Worm (Caenorhabditis elegans) whole organism, young adult: Measurements from ENCODE around the gene pkg-2.

Source experiments
- C06A6.2 ChIP-seq: fragments of 200-800 bp; sonication (Bioruptor generic); conservative IDR thresholded peaks from 2 replicates; pipeline ENCODE4 v1.3.6; 2022; ENCODE audit warnings: missing genetic modification characterization, missing compliant biosample characterization
- F39B2.1 ChIP-seq: fragments of 200-800 bp; sonication (Bioruptor generic); IDR thresholded peaks from 2 replicates; pipeline ENCODE4 v1.3.6; 2022; ENCODE audit warnings: missing genetic modification reagents, missing genetic modification characterization, missing compliant biosample characterization
- F57A8.1 ChIP-seq: fragments of 200-800 bp; sonication (Bioruptor generic); optimal IDR thresholded peaks from 2 replicates; lab custom pipeline; 2018; ENCODE audit warnings: mild to moderate bottlenecking, missing genetic modification characterization, moderate library complexity, missing compliant biosample characterization
- F57C9.4 ChIP-seq: sonication (generic microtip); optimal IDR thresholded peaks from 2 replicates; lab custom pipeline; 2017; ENCODE audit warnings: mild to moderate bottlenecking, missing genetic modification characterization, missing compliant biosample characterization
- K11D2.4 ChIP-seq: fragments of 200-800 bp; sonication (Bioruptor generic); IDR thresholded peaks from 2 replicates; pipeline ENCODE4 v1.3.6; 2022; ENCODE audit warnings: missing genetic modification reagents, missing genetic modification characterization, missing compliant biosample characterization
- Y53F4B.3 ChIP-seq: fragments of 200-800 bp; sonication (Bioruptor generic); IDR thresholded peaks from 2 replicates; pipeline ENCODE4 v1.3.6; 2022; ENCODE audit warnings: missing genetic modification reagents, missing genetic modification characterization, missing compliant biosample characterization
- Y67H2A.10 ChIP-seq: fragments of 200-800 bp; sonication (Bioruptor generic); conservative IDR thresholded peaks from 2 replicates; pipeline ENCODE4 v1.3.6; 2022; ENCODE audit warnings: missing genetic modification reagents, missing genetic modification characterization, missing compliant biosample characterization
- ZK185.1 ChIP-seq: sonication (generic microtip); optimal IDR thresholded peaks from 2 replicates; lab custom pipeline; 2016; ENCODE audit warnings: mild to moderate bottlenecking, missing genetic modification characterization, missing compliant biosample characterization; ENCODE audit not compliant: poor library complexity, severe bottlenecking
- aptf-3 ChIP-seq: fragments of 200-800 bp; sonication (Bioruptor generic); IDR thresholded peaks from 2 replicates; pipeline ENCODE4 v1.3.6; 2022; ENCODE audit warnings: missing genetic modification characterization, missing compliant biosample characterization
- attf-3 ChIP-seq: fragments of 200-800 bp; sonication (Bioruptor generic); conservative IDR thresholded peaks from 2 replicates; pipeline ENCODE4 v1.3.6; 2022; ENCODE audit warnings: missing genetic modification reagents, missing genetic modification characterization, missing compliant biosample characterization
- attf-6 ChIP-seq: fragments of 200-800 bp; sonication (Bioruptor generic); IDR thresholded peaks from 2 replicates; pipeline ENCODE4 v1.3.6; 2022; ENCODE audit warnings: missing genetic modification reagents, missing genetic modification characterization, missing compliant biosample characterization
- bed-2 ChIP-seq: fragments of 200-800 bp; sonication (Bioruptor generic); IDR thresholded peaks from 2 replicates; pipeline ENCODE4 v1.3.6; 2022; ENCODE audit warnings: missing genetic modification reagents, missing genetic modification characterization, missing compliant biosample characterization
- ccch-3 ChIP-seq: fragments of 200-800 bp; sonication (Bioruptor generic); optimal IDR thresholded peaks from 2 replicates; lab custom pipeline; 2018; ENCODE audit warnings: mild to moderate bottlenecking, missing genetic modification characterization, missing compliant biosample characterization
- cebp-2 ChIP-seq: fragments of 200-800 bp; sonication (Bioruptor generic); IDR thresholded peaks from 2 replicates; pipeline ENCODE4 v1.3.6; 2022; ENCODE audit warnings: missing genetic modification characterization, missing compliant biosample characterization
- ceh-27 ChIP-seq: fragments of 200-800 bp; sonication (Bioruptor generic); optimal IDR thresholded peaks from 2 replicates; lab custom pipeline; 2018; ENCODE audit warnings: mild to moderate bottlenecking, missing genetic modification characterization, moderate library complexity, missing compliant biosample characterization
- ceh-40 ChIP-seq: fragments of 200-800 bp; sonication (Bioruptor generic); IDR thresholded peaks from 2 replicates; pipeline ENCODE4 v1.3.6; 2022; ENCODE audit warnings: missing genetic modification characterization, missing compliant biosample characterization
- ceh-58 ChIP-seq: fragments of 200-800 bp; sonication (Bioruptor generic); IDR thresholded peaks from 2 replicates; pipeline ENCODE4 v1.3.6; 2022; ENCODE audit warnings: missing genetic modification characterization, missing compliant biosample characterization
- ceh-79 ChIP-seq: sonication (generic microtip); optimal IDR thresholded peaks from 2 replicates; lab custom pipeline; 2017; ENCODE audit warnings: mild to moderate bottlenecking, missing genetic modification characterization, missing compliant biosample characterization
- dox-1 ChIP-seq: fragments of 200-800 bp; sonication (Bioruptor generic); IDR thresholded peaks from 2 replicates; pipeline ENCODE4 v1.3.6; 2022; ENCODE audit warnings: missing genetic modification reagents, missing genetic modification characterization, missing compliant biosample characterization
- dpff-1 ChIP-seq: sonication (generic microtip); optimal IDR thresholded peaks from 2 replicates; lab custom pipeline; 2017; ENCODE audit warnings: mild to moderate bottlenecking, missing genetic modification characterization, missing compliant biosample characterization
- dpl-1 ChIP-seq: fragments of 150-350 bp; optimal IDR thresholded peaks from 2 replicates; lab custom pipeline; 2014; ENCODE audit warnings: missing biosample characterization, missing genetic modification reagents, missing genetic modification characterization
- efl-1 ChIP-seq: fragments of 150-350 bp; optimal IDR thresholded peaks from 2 replicates; lab custom pipeline; 2014; ENCODE audit warnings: missing biosample characterization, missing genetic modification reagents, missing genetic modification characterization
- egl-18 ChIP-seq: fragments of 200-800 bp; sonication (Bioruptor generic); IDR thresholded peaks from 2 replicates; pipeline ENCODE4 v1.3.6; 2022; ENCODE audit warnings: missing genetic modification reagents, missing genetic modification characterization, missing compliant biosample characterization
- egl-44 ChIP-seq: fragments of 200-800 bp; sonication (Bioruptor generic); IDR thresholded peaks from 2 replicates; pipeline ENCODE4 v1.3.6; 2022; ENCODE audit warnings: missing genetic modification reagents, missing genetic modification characterization, missing compliant biosample characterization
- egrh-3 ChIP-seq: fragments of 200-800 bp; sonication (Bioruptor generic); IDR thresholded peaks from 2 replicates; pipeline ENCODE4 v1.3.6; 2022; ENCODE audit warnings: missing genetic modification reagents, missing genetic modification characterization, missing compliant biosample characterization
- ekl-4 ChIP-seq: fragments of 200-800 bp; sonication (Bioruptor generic); IDR thresholded peaks from 2 replicates; pipeline ENCODE4 v1.3.6; 2022; ENCODE audit warnings: missing genetic modification reagents, missing genetic modification characterization, missing compliant biosample characterization
- ets-4 ChIP-seq: fragments of 200-800 bp; sonication (Bioruptor generic); optimal IDR thresholded peaks from 2 replicates; lab custom pipeline; 2018; ENCODE audit warnings: mild to moderate bottlenecking, missing genetic modification characterization, missing compliant biosample characterization
- fkh-3 ChIP-seq: sonication (generic microtip); optimal IDR thresholded peaks from 2 replicates; lab custom pipeline; 2016; ENCODE audit warnings: mild to moderate bottlenecking, missing genetic modification characterization, missing compliant biosample characterization
- him-1 ChIP-seq: sonication (generic microtip); optimal IDR thresholded peaks from 2 replicates; lab custom pipeline; 2016; ENCODE audit warnings: missing genotype, missing genetic modification reagents, missing genetic modification characterization, missing compliant biosample characterization
- hmg-20 ChIP-seq: fragments of 200-800 bp; sonication (Bioruptor generic); IDR thresholded peaks from 2 replicates; pipeline ENCODE4 v1.3.6; 2022; ENCODE audit warnings: missing genetic modification reagents, missing genetic modification characterization, missing compliant biosample characterization
- lsy-27 ChIP-seq: sonication (generic microtip); optimal IDR thresholded peaks from 2 replicates; lab custom pipeline; 2017; ENCODE audit warnings: missing genetic modification characterization, mild to moderate bottlenecking, missing compliant biosample characterization, antibody characterized with exemption, missing genotype, borderline replicate concordance; ENCODE audit not compliant: insufficient read depth
- madf-6 ChIP-seq: fragments of 200-800 bp; sonication (Bioruptor generic); IDR thresholded peaks from 2 replicates; pipeline ENCODE4 v1.3.6; 2022; ENCODE audit warnings: missing genetic modification reagents, missing genetic modification characterization, missing compliant biosample characterization
- mcd-1 ChIP-seq: fragments of 200-800 bp; sonication (Bioruptor generic); IDR thresholded peaks from 2 replicates; pipeline ENCODE4 v1.3.6; 2022; ENCODE audit warnings: missing genetic modification reagents, missing genetic modification characterization, missing compliant biosample characterization
- mxl-1 ChIP-seq: sonication (generic microtip); optimal IDR thresholded peaks from 2 replicates; lab custom pipeline; 2016; ENCODE audit warnings: missing genetic modification characterization, missing compliant biosample characterization
- nfya-2 ChIP-seq: fragments of 200-800 bp; sonication (Bioruptor generic); IDR thresholded peaks from 2 replicates; pipeline ENCODE4 v1.3.6; 2022; ENCODE audit warnings: missing genetic modification reagents, missing genetic modification characterization, missing compliant biosample characterization
- nhr-27 ChIP-seq: fragments of 200-800 bp; sonication (Bioruptor generic); optimal IDR thresholded peaks from 2 replicates; lab custom pipeline; 2018; ENCODE audit warnings: mild to moderate bottlenecking, missing genetic modification characterization, moderate library complexity, missing compliant biosample characterization
- nhr-90 ChIP-seq: sonication (generic microtip); optimal IDR thresholded peaks from 2 replicates; lab custom pipeline; 2016; ENCODE audit warnings: missing genotype, mild to moderate bottlenecking, missing genetic modification characterization, missing compliant biosample characterization
- rcor-1 ChIP-seq: fragments of 200-800 bp; sonication (Bioruptor generic); IDR thresholded peaks from 2 replicates; pipeline ENCODE4 v1.3.6; 2022; ENCODE audit warnings: missing genetic modification reagents, missing genetic modification characterization, missing compliant biosample characterization
- repo-1 ChIP-seq: sonication (generic microtip); optimal IDR thresholded peaks from 2 replicates; lab custom pipeline; 2017; ENCODE audit warnings: mild to moderate bottlenecking, missing genetic modification characterization, missing compliant biosample characterization
- sdz-38 ChIP-seq: sonication (generic microtip); optimal IDR thresholded peaks from 2 replicates; lab custom pipeline; 2016; ENCODE audit warnings: missing genotype, missing genetic modification characterization, missing compliant biosample characterization
- sea-2 ChIP-seq: fragments of 200-800 bp; sonication (Bioruptor generic); IDR thresholded peaks from 2 replicates; pipeline ENCODE4 v1.3.6; 2022; ENCODE audit warnings: missing genetic modification characterization, missing compliant biosample characterization
- snpc-4 ChIP-seq, 5 experiments: fragments of 150-350 bp in 1 of 5; sonication (generic microtip) in 4 of 5; optimal IDR thresholded peaks; 2 replicates each; lab custom pipeline; 2014 to 2018; ENCODE audit warnings: missing genetic modification characterization in 5 of 5, missing biosample characterization in 3 of 5, antibody characterized with exemption in 2 of 5, mild to moderate bottlenecking in 2 of 5, missing compliant biosample characterization in 2 of 5, missing genotype in 2 of 5, moderate library complexity in 2 of 5, missing genetic modification reagents in 1 of 5
- somi-1 ChIP-seq: fragments of 200-800 bp; sonication (Bioruptor generic); optimal IDR thresholded peaks from 2 replicates; lab custom pipeline; 2018; ENCODE audit warnings: mild to moderate bottlenecking, missing genetic modification characterization, missing compliant biosample characterization
- sptf-2 ChIP-seq: fragments of 200-800 bp; sonication (Bioruptor generic); optimal IDR thresholded peaks from 2 replicates; lab custom pipeline; 2018; ENCODE audit warnings: mild to moderate bottlenecking, missing genetic modification characterization, missing compliant biosample characterization
- tlf-1 ChIP-seq: fragments of 200-800 bp; sonication (Bioruptor generic); optimal IDR thresholded peaks from 2 replicates; lab custom pipeline; 2018; ENCODE audit warnings: mild to moderate bottlenecking, missing genetic modification characterization, missing compliant biosample characterization
- unc-130 ChIP-seq: sonication (generic microtip); optimal IDR thresholded peaks from 2 replicates; lab custom pipeline; 2016; ENCODE audit warnings: missing genetic modification reagents, missing genetic modification characterization, missing compliant biosample characterization
- xnd-1 ChIP-seq: sonication (generic microtip); optimal IDR thresholded peaks from 2 replicates; lab custom pipeline; 2016; ENCODE audit warnings: missing genotype, missing genetic modification reagents, missing genetic modification characterization, missing compliant biosample characterization
- zfh-2 ChIP-seq: fragments of 200-800 bp; sonication (Bioruptor generic); conservative IDR thresholded peaks from 2 replicates; pipeline ENCODE4 v1.3.6; 2022; ENCODE audit warnings: missing genetic modification reagents, missing genetic modification characterization, missing compliant biosample characterization
- ztf-28 ChIP-seq: fragments of 200-800 bp; sonication (Bioruptor generic); IDR thresholded peaks from 2 replicates; pipeline ENCODE4 v1.3.6; 2022; ENCODE audit warnings: missing genetic modification reagents, missing genetic modification characterization, missing compliant biosample characterization
- ztf-3 ChIP-seq: fragments of 200-800 bp; sonication (Bioruptor generic); optimal IDR thresholded peaks from 2 replicates; lab custom pipeline; 2018; ENCODE audit warnings: mild to moderate bottlenecking, missing genetic modification characterization, missing compliant biosample characterization

Gene pkg-2

ce11 chrIV:8511056-8511455, 9.6 kb upstream of the pkg-2 start, which contains the start of gene mes-6 (continued):
- TF ChIP-seq dox-1 (GFP tag; lab: Robert Waterston, UW): peak; percentile 51
- no peak for TF ChIP-seq fkh-3
- no peak for TF ChIP-seq F57C9.4 (tag; lab: Kevin White, UChicago)
- no peak for TF ChIP-seq egl-44 (GFP tag; lab: Robert Waterston, UW)
- TF ChIP-seq unc-130 (GFP tag; lab: Kevin White, UChicago): peak; percentile 38
- peak; percentile 89 for TF ChIP-seq madf-6 (GFP tag; lab: Robert Waterston, UW)
- no peak for TF ChIP-seq ceh-58
- peak; percentile 85 for TF ChIP-seq dpl-1 (GFP tag; lab: Kevin White, UChicago)
- no peak for TF ChIP-seq Y67H2A.10
- TF ChIP-seq somi-1: no peak
- TF ChIP-seq cebp-2 (GFP tag; lab: Robert Waterston, UW): no peak
- no peak for TF ChIP-seq ccch-3 (GFP tag; lab: Kevin White, UChicago)
- TF ChIP-seq ztf-3 (GFP tag; lab: Kevin White, UChicago): no peak
- no peak for TF ChIP-seq attf-6 (GFP tag; lab: Robert Waterston, UW)
- no peak for TF ChIP-seq attf-3
- no peak for TF ChIP-seq sdz-38 (tag; lab: Kevin White, UChicago)
- TF ChIP-seq dpff-1 (tag; lab: Kevin White, UChicago): no peak
- no peak for TF ChIP-seq repo-1 (tag; lab: Kevin White, UChicago)
- TF ChIP-seq C06A6.2 (GFP tag; lab: Robert Waterston, UW): no peak
- no peak for TF ChIP-seq F39B2.1 (GFP tag; lab: Robert Waterston, UW)
- no peak for TF ChIP-seq tlf-1
- TF ChIP-seq ztf-28 (GFP tag; lab: Robert Waterston, UW): no peak
- TF ChIP-seq egrh-3 (GFP tag; lab: Robert Waterston, UW): no peak
- TF ChIP-seq ZK185.1 (tag; lab: Kevin White, UChicago): peak; percentile 53
- TF ChIP-seq sea-2: no peak
- no peak for TF ChIP-seq Y53F4B.3 (GFP tag; lab: Robert Waterston, UW)
- TF ChIP-seq egl-18 (GFP tag; lab: Robert Waterston, UW): no peak
- no peak for TF ChIP-seq hmg-20
- TF ChIP-seq ekl-4: no peak
- no peak for TF ChIP-seq nhr-90 (tag; lab: Kevin White, UChicago)
- TF ChIP-seq lsy-27 (tag; lab: Kevin White, UChicago): no peak
- TF ChIP-seq sptf-2 (GFP tag; lab: Kevin White, UChicago): no peak
- TF ChIP-seq him-1 (tag; lab: Kevin White, UChicago): no peak
- TF ChIP-seq zfh-2 (GFP tag; lab: Robert Waterston, UW): no peak
- no peak for TF ChIP-seq bed-2 (GFP tag; lab: Robert Waterston, UW)
- no peak for TF ChIP-seq ceh-40 (GFP tag; lab: Robert Waterston, UW)
- peak; percentile 92 for TF ChIP-seq efl-1 (GFP tag; lab: Kevin White, UChicago)
- no peak for TF ChIP-seq mxl-1 (tag; lab: Kevin White, UChicago)
- no peak for TF ChIP-seq nhr-27 (tag; lab: Kevin White, UChicago)
- TF ChIP-seq ets-4 (GFP tag; lab: Kevin White, UChicago): no peak
- TF ChIP-seq snpc-4 (GFP tag; optimal IDR thresholded peaks at IDR 0.05; lab: Kevin White, UChicago): no peak
- TF ChIP-seq snpc-4 (tag; optimal IDR thresholded peaks at IDR 0.05; lab: Kevin White, UChicago): peak in 1 of 4 experiments; percentile 71
- no peak for TF ChIP-seq mcd-1 (GFP tag; lab: Robert Waterston, UW)
- no peak for TF ChIP-seq aptf-3 (GFP tag; lab: Robert Waterston, UW)
- peak; percentile 59 for TF ChIP-seq xnd-1 (tag; lab: Kevin White, UChicago)
- TF ChIP-seq K11D2.4: no peak
- 0 out of 2 replicates have a peak, but pooled peaks have one; percentile 5 for TF ChIP-seq rcor-1
- no peak for TF ChIP-seq F57A8.1 (GFP tag; lab: Kevin White, UChicago)
- TF ChIP-seq ceh-79 (tag; lab: Kevin White, UChicago): no peak
- TF ChIP-seq ceh-27 (GFP tag; lab: Kevin White, UChicago): no peak
- TF ChIP-seq nfya-2 (GFP tag; lab: Robert Waterston, UW): no peak
